Worm (Caenorhabditis elegans) whole organism, young adult: Measurements from ENCODE around the gene mel-11.

Source experiments
- B0261.1 ChIP-seq: sonication (generic microtip); optimal IDR thresholded peaks from 2 replicates; lab custom pipeline; 2016; ENCODE audit warnings: mild to moderate bottlenecking, missing genetic modification characterization, moderate library complexity, missing compliant biosample characterization
- C06A6.2 ChIP-seq: fragments of 200-800 bp; sonication (Bioruptor generic); conservative IDR thresholded peaks from 2 replicates; pipeline ENCODE4 v1.3.6; 2022; ENCODE audit warnings: missing genetic modification characterization, missing compliant biosample characterization
- F10E7.11 ChIP-seq: sonication (generic microtip); optimal IDR thresholded peaks from 2 replicates; lab custom pipeline; 2017; ENCODE audit warnings: mild to moderate bottlenecking, missing genetic modification characterization, moderate library complexity, missing compliant biosample characterization
- F33H1.4 ChIP-seq: fragments of 200-800 bp; sonication (Bioruptor generic); IDR thresholded peaks from 2 replicates; pipeline ENCODE4 v1.3.6; 2022; ENCODE audit warnings: missing genetic modification reagents, missing genetic modification characterization, missing compliant biosample characterization
- F39B2.1 ChIP-seq: fragments of 200-800 bp; sonication (Bioruptor generic); IDR thresholded peaks from 2 replicates; pipeline ENCODE4 v1.3.6; 2022; ENCODE audit warnings: missing genetic modification reagents, missing genetic modification characterization, missing compliant biosample characterization
- F49E8.2 ChIP-seq: sonication (generic microtip); optimal IDR thresholded peaks from 3 replicates; lab custom pipeline; 2017; ENCODE audit warnings: missing genetic modification characterization, mild to moderate bottlenecking, missing compliant biosample characterization, antibody characterized with exemption, moderate library complexity; ENCODE audit not compliant: insufficient read depth
- Y56A3A.18 ChIP-seq: fragments of 200-800 bp; sonication (Bioruptor generic); IDR thresholded peaks from 2 replicates; pipeline ENCODE4 v1.3.6; 2022; ENCODE audit warnings: missing genetic modification reagents, missing genetic modification characterization, missing compliant biosample characterization
- Y67H2A.10 ChIP-seq: fragments of 200-800 bp; sonication (Bioruptor generic); conservative IDR thresholded peaks from 2 replicates; pipeline ENCODE4 v1.3.6; 2022; ENCODE audit warnings: missing genetic modification reagents, missing genetic modification characterization, missing compliant biosample characterization
- Y79H2A.3 ChIP-seq: fragments of 200-800 bp; sonication (Bioruptor generic); conservative IDR thresholded peaks from 2 replicates; pipeline ENCODE4 v1.3.6; 2022; ENCODE audit warnings: missing genetic modification reagents, missing genetic modification characterization, missing compliant biosample characterization
- athp-1 ChIP-seq: sonication (generic microtip); optimal IDR thresholded peaks from 2 replicates; lab custom pipeline; 2017; ENCODE audit warnings: mild to moderate bottlenecking, missing genetic modification characterization, missing compliant biosample characterization
- bed-2 ChIP-seq: fragments of 200-800 bp; sonication (Bioruptor generic); IDR thresholded peaks from 2 replicates; pipeline ENCODE4 v1.3.6; 2022; ENCODE audit warnings: missing genetic modification reagents, missing genetic modification characterization, missing compliant biosample characterization
- cebp-1 ChIP-seq, 2 experiments: fragments of 200-800 bp in 1 of 2; sonication (Bioruptor generic) in 1 of 2; sonication (generic microtip) in 1 of 2; IDR thresholded peaks in 1 of 2; optimal IDR thresholded peaks in 1 of 2; 2 replicates each; pipeline versions ENCODE4 v1.3.6 to Lab custom; 2017 to 2022; ENCODE audit warnings: missing compliant biosample characterization in 2 of 2, missing genetic modification characterization in 2 of 2, mild to moderate bottlenecking in 1 of 2, missing genetic modification reagents in 1 of 2, moderate library complexity in 1 of 2
- ceh-40 ChIP-seq: fragments of 200-800 bp; sonication (Bioruptor generic); IDR thresholded peaks from 2 replicates; pipeline ENCODE4 v1.3.6; 2022; ENCODE audit warnings: missing genetic modification characterization, missing compliant biosample characterization
- ceh-58 ChIP-seq: fragments of 200-800 bp; sonication (Bioruptor generic); IDR thresholded peaks from 2 replicates; pipeline ENCODE4 v1.3.6; 2022; ENCODE audit warnings: missing genetic modification characterization, missing compliant biosample characterization
- ceh-91 ChIP-seq: fragments of 200-800 bp; sonication (Bioruptor generic); IDR thresholded peaks from 2 replicates; pipeline ENCODE4 v1.3.6; 2022; ENCODE audit warnings: missing genetic modification reagents, missing genetic modification characterization, missing compliant biosample characterization
- chd-7 ChIP-seq: sonication (generic microtip); optimal IDR thresholded peaks from 2 replicates; lab custom pipeline; 2016; ENCODE audit warnings: mild to moderate bottlenecking, missing genetic modification characterization, moderate library complexity, missing compliant biosample characterization
- die-1 ChIP-seq: sonication (generic microtip); optimal IDR thresholded peaks from 2 replicates; lab custom pipeline; 2016; ENCODE audit warnings: missing genotype, mild to moderate bottlenecking, missing genetic modification characterization, missing compliant biosample characterization
- dpff-1 ChIP-seq: sonication (generic microtip); optimal IDR thresholded peaks from 2 replicates; lab custom pipeline; 2017; ENCODE audit warnings: mild to moderate bottlenecking, missing genetic modification characterization, missing compliant biosample characterization
- dpl-1 ChIP-seq: fragments of 150-350 bp; optimal IDR thresholded peaks from 2 replicates; lab custom pipeline; 2014; ENCODE audit warnings: missing biosample characterization, missing genetic modification reagents, missing genetic modification characterization
- egrh-3 ChIP-seq: fragments of 200-800 bp; sonication (Bioruptor generic); IDR thresholded peaks from 2 replicates; pipeline ENCODE4 v1.3.6; 2022; ENCODE audit warnings: missing genetic modification reagents, missing genetic modification characterization, missing compliant biosample characterization
- ekl-4 ChIP-seq: fragments of 200-800 bp; sonication (Bioruptor generic); IDR thresholded peaks from 2 replicates; pipeline ENCODE4 v1.3.6; 2022; ENCODE audit warnings: missing genetic modification reagents, missing genetic modification characterization, missing compliant biosample characterization
- hmg-20 ChIP-seq: fragments of 200-800 bp; sonication (Bioruptor generic); IDR thresholded peaks from 2 replicates; pipeline ENCODE4 v1.3.6; 2022; ENCODE audit warnings: missing genetic modification reagents, missing genetic modification characterization, missing compliant biosample characterization
- lin-26 ChIP-seq: fragments of 200-800 bp; sonication (Bioruptor generic); IDR thresholded peaks from 2 replicates; pipeline ENCODE4 v1.3.6; 2022; ENCODE audit warnings: missing genetic modification reagents, missing genetic modification characterization, missing compliant biosample characterization
- lin-54 ChIP-seq: fragments of 200-800 bp; sonication (Bioruptor generic); optimal IDR thresholded peaks from 2 replicates; lab custom pipeline; 2018; ENCODE audit warnings: mild to moderate bottlenecking, missing genetic modification characterization, missing compliant biosample characterization
- lir-1 ChIP-seq: fragments of 200-800 bp; sonication (Bioruptor generic); conservative IDR thresholded peaks from 2 replicates; pipeline ENCODE4 v1.3.6; 2022; ENCODE audit warnings: missing genetic modification reagents, missing genetic modification characterization, missing compliant biosample characterization
- lsy-27 ChIP-seq: sonication (generic microtip); optimal IDR thresholded peaks from 2 replicates; lab custom pipeline; 2017; ENCODE audit warnings: missing genetic modification characterization, mild to moderate bottlenecking, missing compliant biosample characterization, antibody characterized with exemption, missing genotype, borderline replicate concordance; ENCODE audit not compliant: insufficient read depth
- madf-8 ChIP-seq: fragments of 200-800 bp; sonication (Bioruptor generic); conservative IDR thresholded peaks from 2 replicates; pipeline ENCODE4 v1.3.6; 2022; ENCODE audit warnings: missing genetic modification reagents, missing genetic modification characterization, missing compliant biosample characterization
- mel-28 ChIP-seq: sonication (generic microtip); optimal IDR thresholded peaks from 2 replicates; lab custom pipeline; 2016; ENCODE audit warnings: borderline replicate concordance, mild to moderate bottlenecking, missing genetic modification characterization, missing compliant biosample characterization
- mes-4 ChIP-seq: sonication (generic microtip); optimal IDR thresholded peaks from 2 replicates; lab custom pipeline; 2016; ENCODE audit warnings: missing genotype, missing genetic modification characterization, missing compliant biosample characterization
- mxl-1 ChIP-seq: sonication (generic microtip); optimal IDR thresholded peaks from 2 replicates; lab custom pipeline; 2016; ENCODE audit warnings: missing genetic modification characterization, missing compliant biosample characterization
- nfya-2 ChIP-seq: fragments of 200-800 bp; sonication (Bioruptor generic); IDR thresholded peaks from 2 replicates; pipeline ENCODE4 v1.3.6; 2022; ENCODE audit warnings: missing genetic modification reagents, missing genetic modification characterization, missing compliant biosample characterization
- nhr-27 ChIP-seq: fragments of 200-800 bp; sonication (Bioruptor generic); optimal IDR thresholded peaks from 2 replicates; lab custom pipeline; 2018; ENCODE audit warnings: mild to moderate bottlenecking, missing genetic modification characterization, moderate library complexity, missing compliant biosample characterization
- nhr-80 ChIP-seq: sonication (generic microtip); optimal IDR thresholded peaks from 2 replicates; lab custom pipeline; 2016; ENCODE audit warnings: missing genetic modification characterization, missing compliant biosample characterization
- pha-4 ChIP-seq: fragments of 150-350 bp; sonication (generic microtip); optimal IDR thresholded peaks from 2 replicates; lab custom pipeline; 2014; ENCODE audit warnings: missing biosample characterization, missing genetic modification reagents, missing genetic modification characterization
- snpc-4 ChIP-seq, 5 experiments: fragments of 150-350 bp in 1 of 5; sonication (generic microtip) in 4 of 5; optimal IDR thresholded peaks; 2 replicates each; lab custom pipeline; 2014 to 2018; ENCODE audit warnings: missing genetic modification characterization in 5 of 5, missing biosample characterization in 3 of 5, antibody characterized with exemption in 2 of 5, mild to moderate bottlenecking in 2 of 5, missing compliant biosample characterization in 2 of 5, missing genotype in 2 of 5, moderate library complexity in 2 of 5, missing genetic modification reagents in 1 of 5
- tbp1 ChIP-seq: fragments of 200-800 bp; sonication (Bioruptor generic); optimal IDR thresholded peaks from 2 replicates; lab custom pipeline; 2018; ENCODE audit warnings: mild to moderate bottlenecking, missing genetic modification characterization, missing compliant biosample characterization
- tbx-9 ChIP-seq: sonication (generic microtip); optimal IDR thresholded peaks from 2 replicates; lab custom pipeline; 2016; ENCODE audit warnings: borderline replicate concordance, missing genetic modification characterization, inconsistent platforms, missing compliant biosample characterization
- unc-62 ChIP-seq: fragments of 150-350 bp; optimal IDR thresholded peaks from 2 replicates; lab custom pipeline; 2014; ENCODE audit warnings: missing biosample characterization, missing genetic modification reagents, missing genetic modification characterization
- xnd-1 ChIP-seq: sonication (generic microtip); optimal IDR thresholded peaks from 2 replicates; lab custom pipeline; 2016; ENCODE audit warnings: missing genotype, missing genetic modification reagents, missing genetic modification characterization, missing compliant biosample characterization

Gene mel-11

DNA sequence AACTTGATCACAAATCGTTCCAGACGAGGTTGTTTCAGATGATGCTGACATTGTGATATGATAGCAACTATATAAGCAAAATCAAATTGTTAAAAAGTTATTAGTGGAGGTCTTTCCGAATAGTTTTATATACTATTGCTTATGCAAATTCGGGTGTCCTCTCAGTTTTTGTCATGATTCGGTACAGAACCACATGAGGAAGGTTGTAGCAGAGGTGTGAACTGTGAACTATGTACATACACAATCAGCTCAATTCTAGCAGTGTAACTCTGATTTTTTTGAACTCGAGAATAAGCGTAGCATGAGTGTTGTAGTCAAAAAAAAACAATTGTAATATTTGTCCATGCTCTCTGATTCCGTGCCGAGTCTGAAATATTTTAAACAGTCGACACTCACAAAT, 44.8 kb downstream of the mel-11 start, which contains the start of gene Y51B9A.6:
Y51B9A.6 (minus strand) TSS at position 101 of the 400 bp plus-strand sequence.
- TF ChIP-seq dpff-1 (no peak), ceh-91 (no peak), Y79H2A.3 (GFP tag; lab: Robert Waterston, UW) (no peak), Y67H2A.10 (GFP tag; lab: Robert Waterston, UW) (no peak), C06A6.2 (no peak), unc-62 (GFP tag; lab: Kevin White, UChicago) (no peak), tbx-9 (tag; lab: Kevin White, UChicago) (no peak), mes-4 (no peak), xnd-1 (tag; lab: Kevin White, UChicago) (no peak), F10E7.11 (tag; lab: Kevin White, UChicago) (no peak), F39B2.1 (GFP tag; lab: Robert Waterston, UW) (no peak), lin-54 (GFP tag; lab: Kevin White, UChicago) (no peak), athp-1 (tag; lab: Kevin White, UChicago) (no peak), chd-7 (no peak), ekl-4 (GFP tag; lab: Robert Waterston, UW) (no peak), nhr-27 (no peak), dpl-1 (no peak), lsy-27 (tag; lab: Kevin White, UChicago) (no peak), hmg-20 (GFP tag; lab: Robert Waterston, UW) (no peak), pha-4 (no peak)

DNA sequence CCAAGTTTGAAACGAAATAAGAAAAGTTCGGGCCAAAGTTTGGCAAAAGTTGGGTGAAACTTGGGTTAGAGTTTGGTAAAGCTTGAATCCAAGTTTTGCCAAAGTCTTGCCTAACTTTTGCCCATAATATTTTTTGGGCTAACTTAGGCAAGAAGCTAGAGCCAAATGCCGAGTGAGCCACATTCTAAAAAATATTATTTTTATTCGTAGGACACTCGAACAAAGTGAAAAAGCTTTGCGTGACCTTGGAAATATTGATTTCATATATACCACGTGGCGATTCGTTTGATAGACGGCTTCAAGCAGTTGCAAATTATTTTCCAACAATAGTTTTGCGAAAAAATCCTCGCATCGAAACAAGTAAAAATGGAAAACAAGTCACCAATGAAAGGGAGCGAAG, 45.5 kb downstream of the mel-11 start, which contains the start of gene Y51B9A.5:
Y51B9A.5 (plus strand) TSS at position 301 of the 400 bp plus-strand sequence.
- no peak for TF ChIP-seq die-1

DNA sequence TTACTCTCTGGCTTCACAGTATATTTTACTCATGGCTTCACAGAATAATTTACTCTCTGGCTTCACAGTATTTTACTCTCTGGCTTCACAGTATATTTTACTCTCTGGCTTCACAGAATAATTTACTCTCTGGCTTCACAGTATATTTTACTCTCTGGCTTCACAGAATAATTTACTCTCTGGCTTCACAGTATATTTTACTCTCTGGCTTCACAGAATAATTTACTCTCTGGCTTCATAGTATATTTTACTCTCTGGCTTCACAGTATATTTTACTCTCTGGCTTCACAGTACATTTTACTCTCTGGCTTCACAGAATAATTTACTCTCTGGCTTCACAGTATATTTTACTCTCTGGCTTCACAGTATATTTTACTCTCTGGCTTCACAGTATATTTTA, 46.7 kb downstream of the mel-11 start:
- peak; percentile 94 for TF ChIP-seq egrh-3 (GFP tag; lab: Robert Waterston, UW)

DNA sequence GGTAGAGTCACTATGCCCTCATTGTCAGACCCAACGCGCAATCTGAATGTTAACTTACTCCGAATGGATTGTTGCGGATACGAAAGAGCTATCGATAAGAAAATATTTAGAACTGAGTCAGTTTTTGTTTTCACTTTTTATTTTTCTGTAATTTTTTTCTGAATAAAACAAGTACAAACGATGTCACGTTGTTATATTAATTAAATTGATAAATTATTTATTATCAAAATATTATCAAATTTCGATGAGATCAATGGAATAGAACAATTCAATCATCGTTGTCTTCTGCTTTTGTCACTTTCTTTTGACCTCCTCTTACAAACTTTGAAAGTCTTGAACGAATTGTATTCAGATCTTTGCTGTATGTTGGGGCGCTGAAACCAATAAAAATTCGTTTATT, 48.7 kb downstream of the mel-11 start, which contains the start of gene mpz-6:
mpz-6 (minus strand) TSS at position 101 of the 400 bp plus-strand sequence.
- no peak for TF ChIP-seq lir-1 (GFP tag; lab: Robert Waterston, UW)
- no peak for TF ChIP-seq tbx-9 (tag; lab: Kevin White, UChicago)
- TF ChIP-seq Y56A3A.18 (GFP tag; lab: Robert Waterston, UW), result no peak
- TF ChIP-seq tbp1 (GFP tag; lab: Kevin White, UChicago), result no peak

DNA sequence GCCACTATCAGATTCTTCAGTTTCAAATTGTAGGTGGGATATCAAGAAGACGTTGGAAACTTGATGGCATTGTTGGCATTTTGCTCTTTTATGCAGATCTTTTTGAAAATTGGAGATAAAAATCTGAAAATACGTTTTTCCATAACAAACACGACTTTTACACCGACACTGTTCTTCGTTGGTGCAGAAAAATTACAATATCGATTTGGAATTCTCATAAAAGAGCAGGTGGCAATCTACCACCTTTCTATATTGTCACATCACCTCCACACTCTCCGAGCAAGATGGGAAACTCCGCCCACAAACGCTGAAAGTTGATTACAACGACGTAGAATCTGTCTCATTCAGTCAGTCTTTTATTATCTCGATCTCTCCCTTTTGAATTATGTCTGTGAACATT, 49.1 kb downstream of the mel-11 start, which contains the start of gene arrd-2:
arrd-2 (plus strand) TSS at position 301 of the 400 bp plus-strand sequence.
- TF ChIP-seq ceh-58 (GFP tag; lab: Robert Waterston, UW), result no peak
- no peak for TF ChIP-seq nfya-2 (GFP tag; lab: Robert Waterston, UW)
- TF ChIP-seq ceh-40 (GFP tag; lab: Robert Waterston, UW), result no peak
- TF ChIP-seq dpl-1, result no peak
- TF ChIP-seq mxl-1, result no peak
- no peak for TF ChIP-seq F33H1.4
- TF ChIP-seq, all 124 proteins: peak for 0

DNA sequence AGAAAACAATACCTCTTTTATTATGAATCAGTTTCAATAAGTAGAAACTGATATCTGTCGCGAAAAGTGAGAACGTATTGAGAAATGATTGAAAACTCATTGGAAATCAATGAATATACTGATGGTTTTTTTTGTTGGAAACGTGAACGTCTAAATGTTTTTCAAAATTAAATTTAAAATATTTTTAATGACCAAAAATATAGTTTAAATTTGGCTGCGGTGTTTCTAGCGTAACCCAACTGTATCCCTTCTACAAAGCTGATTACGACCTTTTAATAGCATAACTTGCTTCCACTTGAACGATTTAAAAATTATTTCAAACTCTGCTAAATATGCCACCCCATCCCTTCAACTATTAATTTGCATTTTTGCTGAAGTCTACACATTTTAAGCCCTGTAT, 53.2 kb downstream of the mel-11 start, which contains the start of gene M176.9:
M176.9 (minus strand) TSS at position 101 of the 400 bp plus-strand sequence.
- TF ChIP-seq madf-8 (GFP tag; lab: Robert Waterston, UW) (no peak), lin-54 (GFP tag; lab: Kevin White, UChicago) (no peak), F33H1.4 (no peak), bed-2 (GFP tag; lab: Robert Waterston, UW) (no peak), mel-28 (tag; lab: Kevin White, UChicago) (no peak), cebp-1 (GFP tag; IDR thresholded peaks at IDR 0.05; lab: Robert Waterston, UW) (no peak), cebp-1 (tag; optimal IDR thresholded peaks at IDR 0.05; lab: Kevin White, UChicago) (no peak), snpc-4 (GFP tag; optimal IDR thresholded peaks at IDR 0.05; lab: Kevin White, UChicago) (no peak), snpc-4 (tag; optimal IDR thresholded peaks at IDR 0.05; lab: Kevin White, UChicago) (no peak), lsy-27 (tag; lab: Kevin White, UChicago) (no peak), Y79H2A.3 (GFP tag; lab: Robert Waterston, UW) (no peak), F49E8.2 (tag; lab: Kevin White, UChicago) (no peak), ceh-58 (GFP tag; lab: Robert Waterston, UW) (no peak), lin-26 (GFP tag; lab: Robert Waterston, UW) (no peak), nhr-80 (tag; lab: Kevin White, UChicago) (no peak), B0261.1 (no peak)
